Fruit fly (Drosophila melanogaster): ENCODE measurements around the gene Rcd4.
A peak's percentile ranks its signal among the peaks of the same experiment; 100 is the strongest.

The Rcd4 gene

dm6 chr2L:8382646-8383045, at the start of gene Rcd4, which contains the start of gene CG13392 (continued):
- TF ChIP-seq gcm2 (GFP tag; optimal IDR thresholded peaks at IDR 0.05) (peak; percentile 5), ranshi (GFP tag; IDR thresholded peaks at IDR 0.05) (peak; percentile 67), trh (GFP tag; optimal IDR thresholded peaks at IDR 0.05) (no peak), tin (GFP tag; optimal IDR thresholded peaks at IDR 0.05) (peak; percentile 72), tna (GFP tag; IDR thresholded peaks at IDR 0.05; ENCODE audit: partially characterized antibody) (no peak), dan (GFP tag; IDR thresholded peaks at IDR 0.05) (no peak), CG10431 (GFP tag; optimal IDR thresholded peaks at IDR 0.05) (peak; percentile 40), CG13775 (GFP tag; optimal IDR thresholded peaks at IDR 0.05) (peak; percentile 21), tap (tag; optimal IDR thresholded peaks at IDR 0.05) (no peak), vnd (GFP tag; IDR thresholded peaks at IDR 0.05; ENCODE audit: partially characterized antibody) (0 out of 3 replicates have a peak, but pooled peaks have one; percentile 16), ssp (GFP tag; IDR thresholded peaks at IDR 0.05) (peak; percentile 32; the same call in 1 of the 2 replicates), Dip2 (GFP tag; IDR thresholded peaks at IDR 0.05) (no peak), tx (GFP tag; optimal IDR thresholded peaks at IDR 0.05) (peak; percentile 67), row (GFP tag; IDR thresholded peaks at IDR 0.05) (peak; percentile 66), psq (GFP tag; optimal IDR thresholded peaks at IDR 0.05) (peak; percentile 9), Jarid2 (GFP tag; optimal IDR thresholded peaks at IDR 0.05) (no peak), CG17361 (GFP tag; IDR thresholded peaks at IDR 0.05) (peak; percentile 28; the same call in 1 of the 3 replicates), Scr (GFP tag; IDR thresholded peaks at IDR 0.05; ENCODE audit: partially characterized antibody) (peak; percentile 64), knrl (GFP tag; IDR thresholded peaks at IDR 0.05; ENCODE audit: partially characterized antibody) (peak; percentile 51; the same call in 2 of the 3 replicates), CG1529 (GFP tag; optimal IDR thresholded peaks at IDR 0.05) (peak; percentile 37), danr (GFP tag; IDR thresholded peaks at IDR 0.05) (no peak), CG6254 (GFP tag; optimal IDR thresholded peaks at IDR 0.05) (peak; percentile 24), her (GFP tag; optimal IDR thresholded peaks at IDR 0.05) (peak; percentile 81), CG11695 (GFP tag; IDR thresholded peaks at IDR 0.05) (no peak; the same call in 2 of the 3 replicates), pb (GFP tag; optimal IDR thresholded peaks at IDR 0.05) (peak; percentile 63), CG1792 (GFP tag; optimal IDR thresholded peaks at IDR 0.05) (peak; percentile 49), phol (tag; optimal IDR thresholded peaks at IDR 0.05) (peak; percentile 7), Doc3 (GFP tag; IDR thresholded peaks at IDR 0.05; ENCODE audit: partially characterized antibody) (peak; percentile 67; the same call in 1 of the 3 replicates), CG10321 (GFP tag; IDR thresholded peaks at IDR 0.05) (no peak), Trl (optimal IDR thresholded peaks at IDR 0.05) (no peak), Trl (GFP tag; optimal IDR thresholded peaks at IDR 0.05) (peak; percentile 75), CG4360 (GFP tag; IDR thresholded peaks at IDR 0.05) (no peak), Sry-δ (GFP tag; optimal IDR thresholded peaks at IDR 0.05) (peak; percentile 73), CG3065 (GFP tag; optimal IDR thresholded peaks at IDR 0.05) (no peak), CG2116 (GFP tag; optimal IDR thresholded peaks at IDR 0.05) (peak; percentile 97), Deaf1 (tag; optimal IDR thresholded peaks at IDR 0.05) (peak; percentile 26), nerfin-1 (tag; optimal IDR thresholded peaks at IDR 0.05) (peak; percentile 58), Usf (GFP tag; optimal IDR thresholded peaks at IDR 0.05) (no peak), lov (optimal IDR thresholded peaks at IDR 0.05) (no peak), lov (GFP tag; IDR thresholded peaks at IDR 0.05) (no peak), Sox102F (GFP tag; optimal IDR thresholded peaks at IDR 0.05) (peak; percentile 16), Sry-β (GFP tag; optimal IDR thresholded peaks at IDR 0.05) (peak; percentile 42), onecut (GFP tag; IDR thresholded peaks at IDR 0.05) (peak; percentile 49; the same call in 1 of the 2 replicates), az2 (GFP tag; optimal IDR thresholded peaks at IDR 0.05) (peak; percentile 53), YL-1 (GFP tag; optimal IDR thresholded peaks at IDR 0.05) (peak; percentile 71), Dp (GFP tag; optimal IDR thresholded peaks at IDR 0.05) (peak; percentile 33), CG7556 (GFP tag; optimal IDR thresholded peaks at IDR 0.05) (peak; percentile 59), CG7839 (tag; optimal IDR thresholded peaks at IDR 0.05) (peak; percentile 36), CG15601 (tag; optimal IDR thresholded peaks at IDR 0.05) (peak; percentile 14), CG11504 (tag; optimal IDR thresholded peaks at IDR 0.05) (peak; percentile 46), grn (GFP tag; optimal IDR thresholded peaks at IDR 0.05) (no peak)

Measured in whole organism, embryonic.